Worm (Caenorhabditis elegans) whole organism, L2 larva: ENCODE results near the gene F11A10.5.

ENCODE experiments used
- ama-1 ChIP-seq: fragments of 150-350 bp; optimal IDR thresholded peaks from 2 replicates; lab custom pipeline; 2018; ENCODE audit warnings: inconsistent platforms
- ceh-82 ChIP-seq: fragments of 150-350 bp; optimal IDR thresholded peaks from 2 replicates; lab custom pipeline; 2014; ENCODE audit warnings: missing biosample characterization, missing genetic modification characterization
- lin-39 ChIP-seq: fragments of 150-350 bp; optimal IDR thresholded peaks from 2 replicates; lab custom pipeline; 2014; ENCODE audit warnings: missing biosample characterization, missing genetic modification reagents, missing genetic modification characterization
- lsy-2 ChIP-seq, 2 experiments: fragments of 150-350 bp in 1 of 2; sonication (generic microtip) in 1 of 2; optimal IDR thresholded peaks; 2 replicates each; lab custom pipeline; 2014 to 2017; ENCODE audit warnings: missing biosample characterization in 2 of 2, missing genetic modification characterization in 2 of 2
- mab-5 ChIP-seq: fragments of 150-350 bp; optimal IDR thresholded peaks from 2 replicates; lab custom pipeline; 2014; ENCODE audit warnings: missing biosample characterization, missing genetic modification characterization
- nhr-10 ChIP-seq: sonication (generic microtip); optimal IDR thresholded peaks from 2 replicates; lab custom pipeline; 2017; ENCODE audit warnings: missing biosample characterization, missing genetic modification characterization
- nhr-11 ChIP-seq: fragments of 150-350 bp; optimal IDR thresholded peaks from 2 replicates; lab custom pipeline; 2014; ENCODE audit warnings: missing biosample characterization, missing genetic modification characterization
- nhr-6 ChIP-seq: fragments of 150-350 bp; optimal IDR thresholded peaks from 2 replicates; lab custom pipeline; 2014; ENCODE audit warnings: missing biosample characterization, missing genetic modification characterization
- skn-1 ChIP-seq: sonication (generic microtip); optimal IDR thresholded peaks from 2 replicates; lab custom pipeline; 2017; ENCODE audit warnings: missing biosample characterization, missing genetic modification characterization

- TF ChIP-seq lsy-2 (tag; optimal IDR thresholded peaks at IDR 0.05; lab: Kevin White, UChicago) = peak in 1 of 2 experiments; percentile 21
- no peak for TF ChIP-seq skn-1 (tag; lab: Kevin White, UChicago)
- TF ChIP-seq mab-5 (tag; lab: Kevin White, UChicago) = no peak
- TF ChIP-seq lin-39 (tag; lab: Kevin White, UChicago) = no peak
- no peak for TF ChIP-seq nhr-10
- no peak for TF ChIP-seq ceh-82 (tag; lab: Kevin White, UChicago)
- no peak for TF ChIP-seq nhr-6 (tag; lab: Kevin White, UChicago)
- no peak for TF ChIP-seq ama-1
- no peak for TF ChIP-seq nhr-11 (tag; lab: Kevin White, UChicago)
Observed at ce11 chrIV:12044844-12045738, 48.8 kb upstream of the F11A10.5 start.
